Fruit fly (Drosophila melanogaster) whole organism, embryonic: ENCODE results near the gene mAChR-C.

Experiments
- Aef1 ChIP-seq: fragments of 200-800 bp; sonication (Bioruptor generic); IDR thresholded peaks from 3 replicates; pipeline ENCODE4 v1.3.6; 2022; ENCODE audit warnings: missing biosample characterization, missing genetic modification characterization
- CG10366 ChIP-seq: fragments of 200-800 bp; sonication (Bioruptor generic); IDR thresholded peaks from 2 replicates; pipeline ENCODE4 v1.3.6; 2022; ENCODE audit warnings: missing biosample characterization, missing genetic modification characterization
- CG10462 ChIP-seq: fragments of 200-800 bp; sonication (Bioruptor generic); optimal IDR thresholded peaks from 2 replicates; lab custom pipeline; 2016; ENCODE audit warnings: missing biosample characterization, missing genetic modification characterization
- CG10654 ChIP-seq: fragments of 200-800 bp; sonication (Bioruptor generic); optimal IDR thresholded peaks from 2 replicates; lab custom pipeline; 2016; ENCODE audit warnings: missing biosample characterization, missing genetic modification characterization
- CG10959 ChIP-seq: fragments of 200-800 bp; sonication (Bioruptor generic); IDR thresholded peaks from 2 replicates; pipeline ENCODE4 v1.3.6; 2022; ENCODE audit warnings: missing biosample characterization, missing genetic modification characterization
- CG12219 ChIP-seq: fragments of 200-800 bp; sonication (Bioruptor generic); optimal IDR thresholded peaks from 3 replicates; lab custom pipeline; 2018; ENCODE audit warnings: missing biosample characterization, mild to moderate bottlenecking, missing genetic modification characterization
- CG12769 ChIP-seq: fragments of 200-800 bp; sonication (Bioruptor generic); optimal IDR thresholded peaks from 2 replicates; lab custom pipeline; 2019; ENCODE audit warnings: missing biosample characterization, mild to moderate bottlenecking, missing genetic modification characterization, moderate library complexity
- CG14050 ChIP-seq: fragments of 200-800 bp; sonication (Bioruptor generic); IDR thresholded peaks from 3 replicates; pipeline ENCODE4 v1.3.6; 2022; ENCODE audit warnings: missing biosample characterization, missing genetic modification characterization
- CG14441 ChIP-seq: fragments of 200-800 bp; sonication (Bioruptor generic); IDR thresholded peaks from 2 replicates; pipeline ENCODE4 v1.3.6; 2022; ENCODE audit warnings: missing biosample characterization, missing genetic modification characterization
- CG16813 ChIP-seq: fragments of 200-800 bp; sonication (Bioruptor generic); IDR thresholded peaks from 3 replicates; pipeline ENCODE4 v1.3.6; 2022; ENCODE audit warnings: missing biosample characterization, missing genetic modification characterization; ENCODE audit not compliant: partially characterized antibody
- CG17328 ChIP-seq: fragments of 200-800 bp; sonication (Bioruptor generic); IDR thresholded peaks from 2 replicates; pipeline ENCODE4 v1.3.6; 2022; ENCODE audit warnings: missing biosample characterization, missing genetic modification characterization
- CG17385 ChIP-seq: fragments of 200-800 bp; sonication (Bioruptor generic); optimal IDR thresholded peaks from 3 replicates; lab custom pipeline; 2018; ENCODE audit warnings: missing biosample characterization, mild to moderate bottlenecking, missing genetic modification characterization
- CG17829 ChIP-seq: fragments of 200-800 bp; optimal IDR thresholded peaks from 2 replicates; lab custom pipeline; 2019; ENCODE audit warnings: missing biosample characterization, mild to moderate bottlenecking, missing genetic modification characterization, moderate library complexity
- CG1792 ChIP-seq: fragments of 200-800 bp; sonication (Bioruptor generic); optimal IDR thresholded peaks from 2 replicates; lab custom pipeline; 2016; ENCODE audit warnings: missing biosample characterization, missing genetic modification characterization
- CG30020 ChIP-seq: fragments of 200-800 bp; optimal IDR thresholded peaks from 2 replicates; lab custom pipeline; 2019; ENCODE audit warnings: missing biosample characterization, mild to moderate bottlenecking, missing genetic modification characterization, moderate library complexity
- CG30403 ChIP-seq: fragments of 200-800 bp; sonication (Bioruptor generic); optimal IDR thresholded peaks from 3 replicates; lab custom pipeline; 2016; ENCODE audit warnings: missing biosample characterization, missing genetic modification characterization
- CG4328 ChIP-seq: fragments of 200-800 bp; sonication (Bioruptor generic); optimal IDR thresholded peaks from 3 replicates; lab custom pipeline; 2017; ENCODE audit warnings: missing biosample characterization, missing genetic modification reagents, missing genetic modification characterization
- CG6175 ChIP-seq: fragments of 200-800 bp; sonication (Bioruptor generic); IDR thresholded peaks from 3 replicates; pipeline ENCODE4 v1.3.6; 2022; ENCODE audit warnings: missing biosample characterization, missing genetic modification characterization
- CG6689 ChIP-seq: fragments of 200-800 bp; sonication (Bioruptor generic); IDR thresholded peaks from 2 replicates; pipeline ENCODE4 v1.3.6; 2022; ENCODE audit warnings: missing biosample characterization, missing genetic modification characterization
- CG6854 ChIP-seq: fragments of 200-800 bp; sonication (Bioruptor generic); optimal IDR thresholded peaks from 3 replicates; lab custom pipeline; 2017; ENCODE audit warnings: missing biosample characterization, mild to moderate bottlenecking, missing genetic modification characterization
- CG7839 ChIP-seq: fragments of 200-800 bp; sonication (Bioruptor generic); optimal IDR thresholded peaks from 3 replicates; lab custom pipeline; 2018; ENCODE audit warnings: missing biosample characterization, mild to moderate bottlenecking, missing genetic modification characterization, moderate library complexity
- CG8388 ChIP-seq: fragments of 200-800 bp; sonication (Bioruptor generic); optimal IDR thresholded peaks from 2 replicates; lab custom pipeline; 2019; ENCODE audit warnings: missing biosample characterization, mild to moderate bottlenecking, missing genetic modification characterization, moderate library complexity
- Dad ChIP-seq: fragments of 200-800 bp; sonication (Bioruptor generic); optimal IDR thresholded peaks from 3 replicates; lab custom pipeline; 2016; ENCODE audit warnings: missing biosample characterization, missing genetic modification characterization
- Dll ChIP-seq: fragments of 200-800 bp; sonication (Bioruptor generic); IDR thresholded peaks from 4 replicates; pipeline ENCODE4 v1.3.6; 2022; ENCODE audit warnings: missing biosample characterization, missing genetic modification characterization; ENCODE audit not compliant: partially characterized antibody
- HLHmδ ChIP-seq: fragments of 200-800 bp; sonication (Bioruptor generic); optimal IDR thresholded peaks from 2 replicates; lab custom pipeline; 2018; ENCODE audit warnings: missing biosample characterization, mild to moderate bottlenecking, missing genetic modification characterization, moderate library complexity
- Meics ChIP-seq: fragments of 200-800 bp; sonication (Bioruptor generic); optimal IDR thresholded peaks from 2 replicates; lab custom pipeline; 2017; ENCODE audit warnings: missing biosample characterization, mild to moderate bottlenecking, missing genetic modification characterization
- Mrtf ChIP-seq: fragments of 200-800 bp; sonication (Bioruptor generic); IDR thresholded peaks from 3 replicates; pipeline ENCODE4 v1.3.6; 2022; ENCODE audit warnings: missing biosample characterization, missing genetic modification characterization
- Oaz ChIP-seq: fragments of 200-800 bp; sonication (Bioruptor generic); IDR thresholded peaks from 2 replicates; pipeline ENCODE4 v1.3.6; 2022; ENCODE audit warnings: missing biosample characterization, missing genetic modification characterization
- Ptx1 ChIP-seq: fragments of 200-800 bp; sonication (Bioruptor generic); IDR thresholded peaks from 2 replicates; pipeline ENCODE4 v1.3.6; 2022; ENCODE audit warnings: missing biosample characterization, missing genetic modification characterization
- Sry-δ ChIP-seq: fragments of 200-800 bp; sonication (Bioruptor generic); optimal IDR thresholded peaks from 2 replicates; lab custom pipeline; 2016; ENCODE audit warnings: missing biosample characterization, missing genetic modification characterization
- Tbp ChIP-seq: fragments of >200 bp; optimal IDR thresholded peaks from 2 replicates; lab custom pipeline; 2018; ENCODE audit warnings: missing biosample characterization, missing genetic modification characterization
- abd-A ChIP-seq: fragments of 200-800 bp; sonication (Bioruptor generic); optimal IDR thresholded peaks from 3 replicates; lab custom pipeline; 2019; ENCODE audit warnings: missing biosample characterization, mild to moderate bottlenecking, missing genetic modification characterization, moderate library complexity
- amos ChIP-seq: fragments of 200-800 bp; sonication (Bioruptor generic); IDR thresholded peaks from 2 replicates; pipeline ENCODE4 v1.3.6; 2022; ENCODE audit warnings: missing biosample characterization, missing genetic modification characterization; ENCODE audit not compliant: partially characterized antibody
- aop ChIP-seq: fragments of 200-800 bp; sonication (Bioruptor generic); IDR thresholded peaks from 2 replicates; pipeline ENCODE4 v1.3.6; 2022; ENCODE audit warnings: missing biosample characterization, missing genetic modification characterization
- chinmo ChIP-seq: fragments of 200-800 bp; sonication (Bioruptor generic); IDR thresholded peaks from 4 replicates; pipeline ENCODE4 v1.3.6; 2022; ENCODE audit warnings: missing biosample characterization, missing genetic modification characterization; ENCODE audit not compliant: partially characterized antibody
- crol ChIP-seq: fragments of 200-800 bp; sonication (Bioruptor generic); IDR thresholded peaks from 2 replicates; pipeline ENCODE4 v1.3.6; 2022; ENCODE audit warnings: missing biosample characterization, missing genetic modification characterization
- da ChIP-seq: fragments of 200-800 bp; sonication (Bioruptor generic); optimal IDR thresholded peaks from 2 replicates; lab custom pipeline; 2016; ENCODE audit warnings: missing biosample characterization, missing genetic modification characterization
- dati ChIP-seq: fragments of 200-800 bp; sonication (Bioruptor generic); IDR thresholded peaks from 2 replicates; pipeline ENCODE4 v1.3.6; 2022; ENCODE audit warnings: missing biosample characterization, missing genetic modification characterization
- fd3F ChIP-seq: fragments of 200-800 bp; sonication (Bioruptor generic); optimal IDR thresholded peaks from 2 replicates; lab custom pipeline; 2018; ENCODE audit warnings: missing biosample characterization, mild to moderate bottlenecking, missing genetic modification characterization, moderate library complexity
- gce ChIP-seq: fragments of 200-800 bp; sonication (Bioruptor generic); IDR thresholded peaks from 3 replicates; pipeline ENCODE4 v1.3.6; 2022; ENCODE audit warnings: missing biosample characterization, missing genetic modification characterization
- gcm2 ChIP-seq: fragments of 200-800 bp; sonication (Bioruptor generic); optimal IDR thresholded peaks from 2 replicates; lab custom pipeline; 2016; ENCODE audit warnings: missing biosample characterization, missing genetic modification characterization
- grn ChIP-seq: fragments of 200-800 bp; sonication (Bioruptor generic); optimal IDR thresholded peaks from 3 replicates; lab custom pipeline; 2017; ENCODE audit warnings: missing biosample characterization, missing genetic modification characterization
- gro ChIP-seq: fragments of 200-800 bp; sonication (Bioruptor generic); optimal IDR thresholded peaks from 2 replicates; lab custom pipeline; 2016; ENCODE audit warnings: missing biosample characterization, missing genetic modification characterization
- mirr ChIP-seq: fragments of 200-800 bp; sonication (Bioruptor generic); optimal IDR thresholded peaks from 3 replicates; lab custom pipeline; 2018; ENCODE audit warnings: missing biosample characterization, mild to moderate bottlenecking, missing genetic modification characterization
- otp ChIP-seq: fragments of 200-800 bp; sonication (Bioruptor generic); IDR thresholded peaks from 3 replicates; pipeline ENCODE4, ENCODE4 v1.3.6; 2022; ENCODE audit warnings: missing biosample characterization, missing genetic modification characterization
- pnt ChIP-seq: fragments of 200-800 bp; sonication (Bioruptor generic); optimal IDR thresholded peaks from 3 replicates; lab custom pipeline; 2016; ENCODE audit warnings: missing biosample characterization, missing genetic modification characterization
- pzg ChIP-seq: fragments of 200-800 bp; sonication (Bioruptor generic); optimal IDR thresholded peaks from 3 replicates; lab custom pipeline; 2018; ENCODE audit warnings: missing biosample characterization, mild to moderate bottlenecking, missing genetic modification characterization, moderate library complexity
- ro ChIP-seq: fragments of 200-800 bp; sonication (Bioruptor generic); IDR thresholded peaks from 2 replicates; pipeline ENCODE4 v1.3.6; 2022; ENCODE audit warnings: missing biosample characterization, missing genetic modification characterization
- sim ChIP-seq: fragments of 200-800 bp; sonication (Bioruptor generic); IDR thresholded peaks from 2 replicates; pipeline ENCODE4 v1.3.6; 2022; ENCODE audit warnings: missing biosample characterization, missing genetic modification characterization
- sr ChIP-seq: fragments of 200-800 bp; sonication (Bioruptor generic); IDR thresholded peaks from 3 replicates; pipeline ENCODE4 v1.3.6; 2022; ENCODE audit warnings: missing biosample characterization, missing genetic modification characterization
- zfh1 ChIP-seq: fragments of 200-800 bp; sonication (Bioruptor generic); IDR thresholded peaks from 3 replicates; pipeline ENCODE4 v1.3.6; 2022; ENCODE audit warnings: missing biosample characterization, missing genetic modification characterization

Gene mAChR-C

dm6 chrX:6800726-6801296 lies 31.7 kb downstream of the mAChR-C start (continued):
- no peak for TF ChIP-seq dati (GFP tag; lab: Robert Waterston, UW)
- TF ChIP-seq fd3F (GFP tag; lab: Kevin White, UChicago), result no peak
- TF ChIP-seq mirr (GFP tag; lab: Kevin White, UChicago), result peak; percentile 60
- peak; percentile 33; the same call in 1 of the 2 replicates for TF ChIP-seq amos (GFP tag; lab: Robert Waterston, UW)
- 0 out of 3 replicates have a peak, but pooled peaks have one; percentile 44 for TF ChIP-seq Aef1 (GFP tag; lab: Robert Waterston, UW)
- TF ChIP-seq pnt (GFP tag; lab: Kevin White, UChicago), result no peak
- TF ChIP-seq abd-A (tag; lab: Kevin White, UChicago), result peak; percentile 28
- no peak for TF ChIP-seq CG8388 (GFP tag; lab: Kevin White, UChicago)
- TF ChIP-seq ro, result no peak
- TF ChIP-seq Oaz (GFP tag; lab: Robert Waterston, UW), result no peak
- TF ChIP-seq CG14441 (GFP tag; lab: Robert Waterston, UW), result peak; percentile 23; the same call in 1 of the 2 replicates
- TF ChIP-seq CG17328 (GFP tag; lab: Robert Waterston, UW), result peak; percentile 67
- TF ChIP-seq CG10462 (GFP tag; lab: Kevin White, UChicago), result no peak
- no peak for TF ChIP-seq CG17385 (GFP tag; lab: Kevin White, UChicago)
- TF ChIP-seq pzg (GFP tag; lab: Kevin White, UChicago), result peak; percentile 6
- no peak for TF ChIP-seq sr (GFP tag; lab: Robert Waterston, UW)
- TF ChIP-seq CG10366 (GFP tag; lab: Robert Waterston, UW), result no peak; the same call in 1 of the 2 replicates
- TF ChIP-seq CG6689 (GFP tag; lab: Robert Waterston, UW), result peak; percentile 48
- TF ChIP-seq gro (GFP tag; lab: Kevin White, UChicago), result peak; percentile 20
- TF ChIP-seq CG30020 (tag; lab: Kevin White, UChicago), result no peak
- peak; percentile 33 for TF ChIP-seq CG30403 (GFP tag; lab: Kevin White, UChicago)
- no peak for TF ChIP-seq Tbp (GFP tag; lab: Kevin White, UChicago)
- TF ChIP-seq CG6175 (GFP tag; lab: Robert Waterston, UW), result 0 out of 3 replicates have a peak, but pooled peaks have one; percentile 17
- peak; percentile 11 for TF ChIP-seq CG12219 (GFP tag; lab: Kevin White, UChicago)
- 0 out of 3 replicates have a peak, but pooled peaks have one; percentile 9 for TF ChIP-seq CG14050
- peak; percentile 33 for TF ChIP-seq grn (GFP tag; lab: Kevin White, UChicago)
- peak; percentile 51 for TF ChIP-seq CG7839 (tag; lab: Kevin White, UChicago)
- TF ChIP-seq sim (GFP tag; lab: Robert Waterston, UW), result no peak
- TF ChIP-seq CG10959 (GFP tag; lab: Robert Waterston, UW), result no peak
- TF ChIP-seq gcm2, result no peak
- no peak for TF ChIP-seq da
- TF ChIP-seq otp (GFP tag; lab: Robert Waterston, UW), result 0 out of 3 replicates have a peak, but pooled peaks have one; percentile 24
- no peak for TF ChIP-seq CG16813
- TF ChIP-seq aop (GFP tag; lab: Robert Waterston, UW), result no peak
- no peak for TF ChIP-seq Dad (GFP tag; lab: Kevin White, UChicago)
- no peak for TF ChIP-seq CG10654 (GFP tag; lab: Kevin White, UChicago)
- TF ChIP-seq CG6854 (GFP tag; lab: Kevin White, UChicago), result no peak
- peak; percentile 100 for TF ChIP-seq crol
- peak; percentile 56; the same call in 1 of the 2 replicates for TF ChIP-seq Ptx1
- TF ChIP-seq chinmo (GFP tag; lab: Robert Waterston, UW), result peak; percentile 82; the same call in 3 of the 4 replicates
- TF ChIP-seq zfh1 (GFP tag; lab: Robert Waterston, UW), result no peak
- no peak for TF ChIP-seq gce (GFP tag; lab: Robert Waterston, UW)
- peak; percentile 60 for TF ChIP-seq Meics
- TF ChIP-seq HLHmδ, result no peak
- no peak for TF ChIP-seq Sry-δ
- no peak for TF ChIP-seq CG1792 (GFP tag; lab: Kevin White, UChicago)
- TF ChIP-seq Mrtf (GFP tag; lab: Robert Waterston, UW), result 0 out of 3 replicates have a peak, but pooled peaks have one; percentile 26
- no peak; the same call in 3 of the 4 replicates for TF ChIP-seq Dll
- TF ChIP-seq CG4328 (GFP tag; lab: Kevin White, UChicago), result peak; percentile 3
- TF ChIP-seq CG12769 (tag; lab: Kevin White, UChicago), result peak; percentile 58
- TF ChIP-seq CG17829 (tag; lab: Kevin White, UChicago), result no peak
